Worm (Caenorhabditis elegans) whole organism, L4 larva: ENCODE data around the gene C12D12.1.

Experiments used
- F44E2.7 ChIP-seq: fragments of 200-800 bp; sonication (Bioruptor generic); IDR thresholded peaks from 2 replicates; pipeline ENCODE4 v2.1.2; 2022; ENCODE audit warnings: missing genetic modification characterization, missing compliant biosample characterization
- T26A8.4 ChIP-seq: fragments of 200-800 bp; sonication (Bioruptor generic); IDR thresholded peaks from 2 replicates; pipeline ENCODE4 v1.3.6; 2022; ENCODE audit warnings: missing genetic modification characterization, missing compliant biosample characterization
- aha-1 ChIP-seq: fragments of 150-350 bp; peaks from one replicate; lab custom pipeline; 2014; ENCODE audit warnings: missing biosample characterization, missing genetic modification characterization
- ceh-20 ChIP-seq: fragments of 200-800 bp; sonication (Bioruptor generic); IDR thresholded peaks from 2 replicates; pipeline ENCODE4 v1.3.6; 2022; ENCODE audit warnings: missing genetic modification reagents, missing genetic modification characterization, missing compliant biosample characterization
- ceh-32 ChIP-seq: sonication (generic microtip); optimal IDR thresholded peaks from 2 replicates; lab custom pipeline; 2016; ENCODE audit warnings: mild to moderate bottlenecking, missing genetic modification characterization, missing compliant biosample characterization; ENCODE audit not compliant: poor library complexity
- ces-1 ChIP-seq: fragments of 150-350 bp; sonication (generic microtip); optimal IDR thresholded peaks from 4 replicates; lab custom pipeline; 2014; ENCODE audit warnings: missing biosample characterization, missing genetic modification reagents, missing genetic modification characterization
- dmd-8 ChIP-seq: fragments of 200-800 bp; sonication (Bioruptor generic); IDR thresholded peaks from 2 replicates; pipeline ENCODE4 v1.3.6; 2022; ENCODE audit warnings: missing genetic modification characterization, missing compliant biosample characterization
- lin-1 ChIP-seq: fragments of 200-800 bp; sonication (Bioruptor generic); IDR thresholded peaks from 2 replicates; pipeline ENCODE4 v1.3.6; 2022; ENCODE audit warnings: missing genetic modification reagents, missing genetic modification characterization, missing compliant biosample characterization
- set-16 ChIP-seq: fragments of 200-800 bp; sonication (Bioruptor generic); IDR thresholded peaks from 2 replicates; pipeline ENCODE4 v1.3.6; 2022; ENCODE audit warnings: missing genetic modification reagents, missing genetic modification characterization, missing compliant biosample characterization
- unc-62 ChIP-seq, 3 experiments: fragments of 150-350 bp in 1 of 3; sonication (generic microtip); optimal IDR thresholded peaks in 2 of 3; peaks in 1 of 3; 1 replicate in 1 of 3; 2 replicates in 2 of 3; lab custom pipeline; 2014 to 2017; ENCODE audit warnings: missing biosample characterization in 3 of 3, missing genetic modification characterization in 3 of 3, missing genetic modification reagents in 3 of 3, missing genotype in 1 of 3
- zip-11 ChIP-seq: fragments of 200-800 bp; sonication (Bioruptor generic); IDR thresholded peaks from 2 replicates; pipeline ENCODE4 v1.3.6; 2022; ENCODE audit warnings: missing genetic modification characterization, missing compliant biosample characterization

The C12D12.1 gene

DNA sequence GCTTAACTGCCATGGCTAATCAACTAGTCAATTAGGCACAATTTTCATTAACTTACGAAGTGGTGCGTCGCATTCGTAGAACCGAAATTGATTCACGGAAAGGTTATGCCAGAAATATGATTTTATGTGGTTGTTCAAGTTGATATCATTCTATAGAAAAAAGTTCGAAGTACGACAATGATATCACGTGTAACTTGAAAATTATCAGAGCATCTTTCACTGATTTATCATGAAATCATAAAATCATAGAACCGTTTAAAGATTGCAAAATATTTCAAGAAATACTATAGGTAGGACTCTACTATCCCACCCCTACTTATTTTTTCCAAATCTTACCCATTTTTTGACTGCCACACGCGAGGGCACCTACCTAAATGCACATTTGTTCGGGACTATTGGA is 53.9 kb downstream of the C12D12.1 start (continued):
- no peak for TF ChIP-seq ceh-32 (tag; lab: Kevin White, UChicago)

DNA sequence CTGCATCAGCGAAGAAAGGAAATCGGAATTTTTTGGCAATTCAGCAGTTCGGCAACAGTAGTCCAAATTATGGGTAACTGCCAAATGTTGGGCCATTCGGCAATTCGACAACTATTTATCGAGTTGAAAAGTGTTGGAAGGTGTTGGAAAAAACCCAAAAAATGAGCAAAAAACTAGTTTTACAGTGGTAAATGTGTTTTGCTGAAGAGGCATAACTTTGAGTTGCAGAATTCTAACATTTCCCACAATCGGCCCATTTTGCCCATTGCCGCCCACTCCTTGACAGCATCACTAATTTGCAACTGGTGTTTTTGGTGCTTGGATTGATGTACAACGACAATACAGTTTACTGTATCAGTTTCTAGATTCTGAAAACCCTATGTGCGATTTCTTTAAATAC is 54.6 kb downstream of the C12D12.1 start:
- TF ChIP-seq T26A8.4 (GFP tag; lab: Robert Waterston, UW) = no peak
- TF ChIP-seq ces-1 (GFP tag; lab: Kevin White, UChicago) = no peak
- no peak for TF ChIP-seq ceh-20 (GFP tag; lab: Robert Waterston, UW)
- TF ChIP-seq unc-62 (GFP tag; optimal IDR thresholded peaks at IDR 0.05 in 1 of 2; lab: Kevin White, UChicago) = no peak
- no peak for TF ChIP-seq unc-62 (tag; optimal IDR thresholded peaks at IDR 0.05; lab: Kevin White, UChicago)
- peak; percentile 85 for TF ChIP-seq aha-1 (tag; lab: Kevin White, UChicago)
- no peak for TF ChIP-seq zip-11

DNA sequence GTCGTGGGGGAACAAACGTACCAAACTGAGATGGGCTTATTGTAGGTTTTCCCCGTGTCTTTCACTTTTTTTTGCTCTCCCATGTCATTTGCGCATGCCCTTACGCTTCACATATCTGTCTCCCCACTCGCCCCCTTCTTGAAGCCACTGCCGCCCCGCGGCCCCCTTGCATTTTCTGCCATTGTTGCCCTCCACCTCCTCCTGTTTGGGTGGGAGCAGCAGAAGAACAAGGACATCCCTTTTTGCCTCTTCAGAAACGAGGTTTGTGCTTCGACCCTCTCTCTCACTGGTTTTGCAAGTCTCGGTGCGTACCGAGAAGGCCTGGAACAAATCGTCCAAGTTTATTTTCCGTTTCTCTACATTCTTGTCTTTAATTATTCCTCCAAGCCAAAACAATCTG is 55.1 kb downstream of the C12D12.1 start:
- peak; percentile 64 for TF ChIP-seq set-16 (GFP tag; lab: Robert Waterston, UW)
- TF ChIP-seq lin-1 (GFP tag; lab: Robert Waterston, UW) = no peak
- no peak for TF ChIP-seq F44E2.7 (GFP tag; lab: Robert Waterston, UW)
- no peak for TF ChIP-seq dmd-8
